Worm (Caenorhabditis elegans) whole organism, L3 larva: ENCODE results near the gene rps-1.

Experiments used
- R02D3.7 ChIP-seq: fragments of 150-350 bp; optimal IDR thresholded peaks from 2 replicates; lab custom pipeline; 2014; ENCODE audit warnings: missing biosample characterization, missing genetic modification characterization
- ZK546.5 ChIP-seq: sonication (generic microtip); optimal IDR thresholded peaks from 2 replicates; lab custom pipeline; 2017; ENCODE audit warnings: missing biosample characterization, missing genetic modification characterization
- aly-2 ChIP-seq: fragments of 150-350 bp; optimal IDR thresholded peaks from 2 replicates; lab custom pipeline; 2014; ENCODE audit warnings: missing biosample characterization, missing genetic modification characterization
- ama-1 ChIP-seq: fragments of 150-350 bp; optimal IDR thresholded peaks from 2 replicates; lab custom pipeline; 2018
- ceh-16 ChIP-seq: sonication (generic microtip); optimal IDR thresholded peaks from 2 replicates; lab custom pipeline; 2017; ENCODE audit warnings: missing biosample characterization, missing genetic modification characterization
- ceh-28 ChIP-seq: fragments of 150-350 bp; optimal IDR thresholded peaks from 2 replicates; lab custom pipeline; 2014; ENCODE audit warnings: missing biosample characterization, missing genetic modification reagents, missing genetic modification characterization
- daf-12 ChIP-seq: fragments of 150-350 bp; optimal IDR thresholded peaks from 2 replicates; lab custom pipeline; 2014; ENCODE audit warnings: missing biosample characterization, missing genetic modification reagents, missing genetic modification characterization
- egl-27 ChIP-seq: sonication (generic microtip); optimal IDR thresholded peaks from 4 replicates; lab custom pipeline; 2017; ENCODE audit warnings: missing biosample characterization, missing genetic modification reagents, missing genetic modification characterization
- egl-5 ChIP-seq: fragments of 150-350 bp; optimal IDR thresholded peaks from 2 replicates; lab custom pipeline; 2017; ENCODE audit warnings: missing biosample characterization, missing genetic modification reagents, missing genetic modification characterization, inconsistent platforms
- elt-1 ChIP-seq: fragments of 150-350 bp; optimal IDR thresholded peaks from 2 replicates; lab custom pipeline; 2014; ENCODE audit warnings: missing biosample characterization, missing genetic modification characterization
- elt-2 ChIP-seq: sonication (generic microtip); optimal IDR thresholded peaks from 2 replicates; lab custom pipeline; 2016; ENCODE audit warnings: missing genetic modification reagents, mild to moderate bottlenecking, missing genetic modification characterization, missing compliant biosample characterization
- eor-1 ChIP-seq, 2 experiments: fragments of 150-350 bp; optimal IDR thresholded peaks; 2 replicates each; lab custom pipeline; 2014 to 2018; ENCODE audit warnings: missing biosample characterization in 2 of 2, missing genetic modification characterization in 2 of 2
- fkh-10 ChIP-seq: sonication (generic microtip); optimal IDR thresholded peaks from 2 replicates; lab custom pipeline; 2017; ENCODE audit warnings: missing biosample characterization, missing genetic modification reagents, missing genetic modification characterization
- fos-1 ChIP-seq: fragments of 150-350 bp; optimal IDR thresholded peaks from 2 replicates; lab custom pipeline; 2014; ENCODE audit warnings: missing biosample characterization, missing genetic modification characterization
- hmg-11 ChIP-seq: sonication (generic microtip); optimal IDR thresholded peaks from 2 replicates; lab custom pipeline; 2016; ENCODE audit warnings: missing genetic modification characterization, missing compliant biosample characterization
- jun-1 ChIP-seq: fragments of 150-350 bp; optimal IDR thresholded peaks from 2 replicates; lab custom pipeline; 2014; ENCODE audit warnings: missing biosample characterization, missing genetic modification reagents, missing genetic modification characterization
- lin-39 ChIP-seq: fragments of 150-350 bp; optimal IDR thresholded peaks from 2 replicates; lab custom pipeline; 2018; ENCODE audit warnings: missing biosample characterization, missing genetic modification reagents, missing genetic modification characterization
- mdl-1 ChIP-seq: fragments of 150-350 bp; optimal IDR thresholded peaks from 2 replicates; lab custom pipeline; 2014; ENCODE audit warnings: missing biosample characterization, missing genetic modification characterization
- mml-1 ChIP-seq: fragments of 150-350 bp; sonication (generic microtip); optimal IDR thresholded peaks from 3 replicates; lab custom pipeline; 2014; ENCODE audit warnings: missing biosample characterization, missing genetic modification characterization
- nfya-1 ChIP-seq: sonication (generic microtip); optimal IDR thresholded peaks from 2 replicates; lab custom pipeline; 2017; ENCODE audit warnings: missing genetic modification characterization, mild to moderate bottlenecking, missing compliant biosample characterization, antibody characterized with exemption, moderate library complexity; ENCODE audit not compliant: insufficient read depth
- nhr-12 ChIP-seq: fragments of 150-350 bp; optimal IDR thresholded peaks from 2 replicates; lab custom pipeline; 2014; ENCODE audit warnings: missing biosample characterization, missing genetic modification characterization
- nhr-23 ChIP-seq: fragments of 150-350 bp; optimal IDR thresholded peaks from 2 replicates; lab custom pipeline; 2014; ENCODE audit warnings: missing biosample characterization, missing genetic modification reagents, missing genetic modification characterization
- nhr-25 ChIP-seq: sonication (generic microtip); optimal IDR thresholded peaks from 2 replicates; lab custom pipeline; 2017; ENCODE audit warnings: missing biosample characterization, missing genetic modification characterization
- nhr-28 ChIP-seq: fragments of 150-350 bp; optimal IDR thresholded peaks from 2 replicates; lab custom pipeline; 2014; ENCODE audit warnings: missing biosample characterization, missing genetic modification characterization
- nhr-43 ChIP-seq: sonication (generic microtip); optimal IDR thresholded peaks from 2 replicates; lab custom pipeline; 2016; ENCODE audit warnings: mild to moderate bottlenecking, missing genetic modification characterization, missing compliant biosample characterization; ENCODE audit not compliant: poor library complexity, severe bottlenecking
- nhr-67 ChIP-seq: fragments of 150-350 bp; optimal IDR thresholded peaks from 2 replicates; lab custom pipeline; 2014; ENCODE audit warnings: missing biosample characterization, missing genetic modification characterization
- nhr-76 ChIP-seq: fragments of 150-350 bp; sonication (generic microtip); optimal IDR thresholded peaks from 5 replicates; lab custom pipeline; 2014; ENCODE audit warnings: missing biosample characterization, missing genetic modification characterization
- nhr-77 ChIP-seq: fragments of 150-350 bp; optimal IDR thresholded peaks from 2 replicates; lab custom pipeline; 2014; ENCODE audit warnings: missing biosample characterization, missing genetic modification characterization
- pha-4 ChIP-seq: fragments of 150-350 bp; optimal IDR thresholded peaks from 2 replicates; lab custom pipeline; 2014; ENCODE audit warnings: missing biosample characterization, missing genetic modification reagents, missing genetic modification characterization
- pqm-1 ChIP-seq: fragments of 150-350 bp; optimal IDR thresholded peaks from 2 replicates; lab custom pipeline; 2017; ENCODE audit warnings: missing biosample characterization, missing genetic modification characterization, inconsistent platforms
- sea-2 ChIP-seq: fragments of 150-350 bp; sonication (generic microtip); optimal IDR thresholded peaks from 4 replicates; lab custom pipeline; 2014; ENCODE audit warnings: missing biosample characterization, missing genetic modification reagents, missing genetic modification characterization
- snpc-4 ChIP-seq: fragments of 150-350 bp; optimal IDR thresholded peaks from 2 replicates; lab custom pipeline; 2014; ENCODE audit warnings: missing biosample characterization, missing genetic modification characterization
- tbx-2 ChIP-seq: sonication (generic microtip); optimal IDR thresholded peaks from 2 replicates; lab custom pipeline; 2016; ENCODE audit warnings: mild to moderate bottlenecking, missing genetic modification characterization, missing compliant biosample characterization
- unc-39 ChIP-seq: sonication (generic microtip); optimal IDR thresholded peaks from 4 replicates; lab custom pipeline; 2017; ENCODE audit warnings: missing biosample characterization, missing genetic modification characterization
- zag-1 ChIP-seq: fragments of 150-350 bp; optimal IDR thresholded peaks from 2 replicates; lab custom pipeline; 2014; ENCODE audit warnings: missing biosample characterization, missing genetic modification characterization
- ztf-11 ChIP-seq: fragments of 150-350 bp; optimal IDR thresholded peaks from 2 replicates; lab custom pipeline; 2014; ENCODE audit warnings: missing biosample characterization, missing genetic modification characterization

Gene rps-1

ce11 chrIII:4504934-4505484, 29.3 kb downstream of the rps-1 start:
- TF ChIP-seq snpc-4 (tag; lab: Kevin White, UChicago) (no peak), elt-1 (tag; lab: Kevin White, UChicago) (no peak), egl-5 (tag; lab: Kevin White, UChicago) (peak; percentile 19), nhr-25 (tag; lab: Kevin White, UChicago) (peak; percentile 73)

- TF ChIP-seq fkh-10 (GFP tag; lab: Kevin White, UChicago): peak; percentile 50
- peak; percentile 55 for TF ChIP-seq nfya-1
- TF ChIP-seq nhr-67 (tag; lab: Kevin White, UChicago): no peak
- TF ChIP-seq egl-27 (tag; lab: Kevin White, UChicago): no peak
- no peak for TF ChIP-seq zag-1 (tag; lab: Kevin White, UChicago)
- peak; percentile 7 for TF ChIP-seq lin-39 (tag; lab: Kevin White, UChicago)
- no peak for TF ChIP-seq elt-1 (tag; lab: Kevin White, UChicago)
- TF ChIP-seq unc-39 (tag; lab: Kevin White, UChicago): no peak
- TF ChIP-seq sea-2 (GFP tag; lab: Kevin White, UChicago): no peak
- peak; percentile 47 for TF ChIP-seq hmg-11 (tag; lab: Kevin White, UChicago)
- peak; percentile 51 for TF ChIP-seq ama-1 (lab: Kevin White, UChicago)
- TF ChIP-seq eor-1 (tag; optimal IDR thresholded peaks at IDR 0.05; lab: Kevin White, UChicago): no peak
- no peak for TF ChIP-seq daf-12 (tag; lab: Kevin White, UChicago)
- TF ChIP-seq ZK546.5 (tag; lab: Kevin White, UChicago): no peak
- TF ChIP-seq jun-1 (tag; lab: Kevin White, UChicago): no peak
- no peak for TF ChIP-seq ztf-11 (tag; lab: Kevin White, UChicago)
- TF ChIP-seq nhr-43 (tag; lab: Kevin White, UChicago): no peak
- TF ChIP-seq ceh-16 (tag; lab: Kevin White, UChicago): no peak
- TF ChIP-seq mdl-1 (tag; lab: Kevin White, UChicago): no peak
- TF ChIP-seq nhr-77 (tag; lab: Kevin White, UChicago): no peak
- TF ChIP-seq, all 47 proteins: peak for 5
Measured at ce11 chrIII:4505726-4506125, 30.0 kb downstream of the rps-1 start.

- TF ChIP-seq nhr-12 (tag; lab: Kevin White, UChicago) (no peak), R02D3.7 (tag; lab: Kevin White, UChicago) (no peak), pqm-1 (tag; lab: Kevin White, UChicago) (peak; percentile 35), tbx-2 (tag; lab: Kevin White, UChicago) (no peak), ama-1 (lab: Kevin White, UChicago) (no peak), fkh-10 (GFP tag; lab: Kevin White, UChicago) (no peak), nhr-23 (no peak), ceh-16 (tag; lab: Kevin White, UChicago) (no peak), ceh-28 (tag; lab: Kevin White, UChicago) (no peak), sea-2 (GFP tag; lab: Kevin White, UChicago) (no peak), nhr-67 (tag; lab: Kevin White, UChicago) (no peak), ztf-11 (tag; lab: Kevin White, UChicago) (no peak), fos-1 (tag; lab: Kevin White, UChicago) (no peak), mml-1 (tag; lab: Kevin White, UChicago) (no peak), pha-4 (tag; lab: Kevin White, UChicago) (peak; percentile 49), aly-2 (tag; lab: Kevin White, UChicago) (no peak), nhr-25 (tag; lab: Kevin White, UChicago) (no peak), nfya-1 (no peak), elt-1 (tag; lab: Kevin White, UChicago) (no peak), elt-2 (tag; lab: Kevin White, UChicago) (peak; percentile 87)
Measured at ce11 chrIII:4506140-4506539, 30.4 kb downstream of the rps-1 start.

ce11 chrIII:4506590-4507128, 30.9 kb downstream of the rps-1 start:
- TF ChIP-seq nhr-76 (tag; lab: Kevin White, UChicago): no peak
- TF ChIP-seq nfya-1: no peak
- peak; percentile 74 for TF ChIP-seq elt-2 (tag; lab: Kevin White, UChicago)
- no peak for TF ChIP-seq snpc-4 (tag; lab: Kevin White, UChicago)
- TF ChIP-seq pha-4 (tag; lab: Kevin White, UChicago): no peak
- no peak for TF ChIP-seq nhr-28 (tag; lab: Kevin White, UChicago)
- TF ChIP-seq pqm-1 (tag; lab: Kevin White, UChicago): peak; percentile 90
- peak; percentile 12 for TF ChIP-seq jun-1 (tag; lab: Kevin White, UChicago)
- no peak for TF ChIP-seq nhr-23
- TF ChIP-seq, all 47 proteins: peak for 3
